Worm (Caenorhabditis elegans) whole organism, L4 larva: ENCODE measurements around the gene meg-3.

Source experiments
- T20F7.1 ChIP-seq: fragments of 200-800 bp; sonication (Bioruptor generic); optimal IDR thresholded peaks from 2 replicates; lab custom pipeline; 2018; ENCODE audit warnings: mild to moderate bottlenecking, missing genetic modification characterization, missing compliant biosample characterization
- egl-27 ChIP-seq: sonication (generic microtip); optimal IDR thresholded peaks from 3 replicates; lab custom pipeline; 2017; ENCODE audit warnings: missing biosample characterization, missing genetic modification reagents, missing genetic modification characterization
- fkh-10 ChIP-seq: fragments of 150-350 bp; optimal IDR thresholded peaks from 2 replicates; lab custom pipeline; 2014; ENCODE audit warnings: missing biosample characterization, missing genetic modification reagents, missing genetic modification characterization
- lin-13 ChIP-seq: fragments of 150-350 bp; optimal IDR thresholded peaks from 2 replicates; lab custom pipeline; 2014; ENCODE audit warnings: missing biosample characterization, missing genetic modification reagents, missing genetic modification characterization
- lin-15B ChIP-seq: fragments of 150-350 bp; sonication (generic microtip); optimal IDR thresholded peaks from 3 replicates; lab custom pipeline; 2014; ENCODE audit warnings: missing biosample characterization, missing genetic modification characterization
- lin-38 ChIP-seq: fragments of 200-800 bp; sonication (Bioruptor generic); IDR thresholded peaks from 2 replicates; pipeline ENCODE4 v1.3.6; 2022; ENCODE audit warnings: missing genetic modification reagents, missing genetic modification characterization, missing compliant biosample characterization
- mdt-29 ChIP-seq: fragments of 200-800 bp; sonication (Bioruptor generic); IDR thresholded peaks from 2 replicates; pipeline ENCODE4 v1.3.6; 2022; ENCODE audit warnings: missing genetic modification reagents, missing genetic modification characterization, missing compliant biosample characterization
- mxl-2 ChIP-seq: fragments of 200-800 bp; sonication (Bioruptor generic); conservative IDR thresholded peaks from 2 replicates; pipeline ENCODE4 v1.3.6; 2022; ENCODE audit warnings: missing genetic modification reagents, missing genetic modification characterization, missing compliant biosample characterization
- nhr-11 ChIP-seq: fragments of 150-350 bp; optimal IDR thresholded peaks from 2 replicates; lab custom pipeline; 2014; ENCODE audit warnings: missing biosample characterization, missing genetic modification characterization
- pqm-1 ChIP-seq: sonication (generic microtip); optimal IDR thresholded peaks from 2 replicates; lab custom pipeline; 2017; ENCODE audit warnings: missing biosample characterization, missing genetic modification characterization
- skn-1 ChIP-seq: fragments of 150-350 bp; optimal IDR thresholded peaks from 2 replicates; lab custom pipeline; 2014; ENCODE audit warnings: missing biosample characterization, missing genetic modification characterization
- snpc-4 ChIP-seq: fragments of 150-350 bp; optimal IDR thresholded peaks from 2 replicates; lab custom pipeline; 2014; ENCODE audit warnings: missing biosample characterization, missing genetic modification characterization
- unc-130 ChIP-seq: sonication (generic microtip); optimal IDR thresholded peaks from 2 replicates; lab custom pipeline; 2016; ENCODE audit warnings: missing genetic modification reagents, missing genetic modification characterization, missing compliant biosample characterization

ce11 chrX:2018211-2018610 lies 28.8 kb upstream of the meg-3 start:
- TF ChIP-seq unc-130 (GFP tag; lab: Kevin White, UChicago) (no peak), lin-15B (tag; lab: Kevin White, UChicago) (no peak), mxl-2 (no peak), snpc-4 (tag; lab: Kevin White, UChicago) (no peak), skn-1 (tag; lab: Kevin White, UChicago) (no peak), egl-27 (no peak), lin-13 (no peak), T20F7.1 (GFP tag; lab: Kevin White, UChicago) (no peak), pqm-1 (peak; percentile 91), mdt-29 (GFP tag; lab: Robert Waterston, UW) (no peak), fkh-10 (GFP tag; lab: Kevin White, UChicago) (no peak), nhr-11 (no peak), lin-38 (GFP tag; lab: Robert Waterston, UW) (no peak)
